Worm (Caenorhabditis elegans) whole organism, L4 larva: ENCODE data around the gene T02B11.3.
"Not testable (repeated sequence)": the region's sequence is repeated elsewhere in the genome, so short reads cannot be mapped to it uniquely, and the experiment has no call there.

Source experiments
- pqm-1 ChIP-seq: sonication (generic microtip); optimal IDR thresholded peaks from 2 replicates; lab custom pipeline; 2017; ENCODE audit warnings: missing biosample characterization, missing genetic modification characterization
- snpc-4 ChIP-seq: fragments of 150-350 bp; optimal IDR thresholded peaks from 2 replicates; lab custom pipeline; 2014; ENCODE audit warnings: missing biosample characterization, missing genetic modification characterization

- TF ChIP-seq snpc-4; pqm-1 (tag; lab: Kevin White, UChicago): not testable (repeated sequence)
Observed at ce11 chrV:822922-823321, 43.7 kb downstream of the T02B11.3 start, which contains the start of gene srx-31.
